Fruit fly (Drosophila melanogaster) S2 (cell line): Measurements from ENCODE around the gene Pgam5.

Experiments used
- CG8478 ChIP-seq: fragments of >200 bp; optimal IDR thresholded peaks from 2 replicates; lab custom pipeline; 2018
- CTCF ChIP-seq, 2 experiments: fragments of >200 bp; optimal IDR thresholded peaks; 2 replicates each; lab custom pipeline; 2018

- TF ChIP-seq CTCF (optimal IDR thresholded peaks at IDR 0.05; lab: Kevin White, UChicago) (no peak), CG8478 (lab: Kevin White, UChicago) (no peak)
Measured at dm6 chrX:1903077-1903476, 29.7 kb upstream of the Pgam5 start, which contains the start of gene CG32801.
